Fruit fly (Drosophila melanogaster): ENCODE data around the gene CG13096.
A peak's percentile ranks its signal among the peaks of the same experiment; 100 is the strongest.

DNA sequence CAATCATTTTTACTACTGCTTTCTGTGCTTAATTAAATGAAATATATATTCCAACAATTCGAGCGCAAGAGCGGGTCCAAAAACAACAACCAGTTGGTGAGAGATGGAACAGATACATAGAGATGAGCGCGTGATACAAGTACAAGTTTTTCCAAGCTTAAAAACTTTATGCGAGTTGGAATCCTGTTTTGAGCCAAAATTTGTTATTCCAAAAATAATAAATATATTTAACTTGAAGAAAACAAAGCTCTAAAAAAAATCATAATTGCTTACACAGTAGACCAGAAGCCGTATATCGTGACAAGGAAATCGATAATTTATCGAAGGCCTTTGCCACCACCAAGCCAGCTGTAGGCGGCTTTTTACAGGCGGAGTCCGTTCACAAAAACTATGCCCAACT, 3.1 kb upstream of the CG13096 start, which contains the start of the genes CG13097 and PIG-U:
- TF ChIP-seq CG14711 (tag; optimal IDR thresholded peaks at IDR 0.05), result peak; percentile 81
- TF ChIP-seq Mnt (GFP tag; optimal IDR thresholded peaks at IDR 0.05), result peak; percentile 95
- TF ChIP-seq pad (GFP tag; optimal IDR thresholded peaks at IDR 0.05), result peak; percentile 66
- TF ChIP-seq kay (GFP tag; ENCODE audit: borderline replicate concordance), result no peak
